Fruit fly (Drosophila melanogaster) whole organism, pupa: ENCODE results near the gene CG13875.

Source experiments
- CG10348 ChIP-seq: fragments of 200-800 bp; sonication (Bioruptor generic); IDR thresholded peaks from 2 replicates; pipeline ENCODE4 v1.3.6; 2022; ENCODE audit warnings: missing biosample characterization, missing genetic modification characterization
- CG12605 ChIP-seq: fragments of 200-800 bp; sonication (Bioruptor generic); IDR thresholded peaks from 2 replicates; pipeline ENCODE4 v1.3.6; 2022; ENCODE audit warnings: missing biosample characterization, missing genetic modification characterization
- CG13204 ChIP-seq: fragments of 200-800 bp; sonication (Bioruptor generic); optimal IDR thresholded peaks from 2 replicates; lab custom pipeline; 2018; ENCODE audit warnings: missing biosample characterization, mild to moderate bottlenecking, missing genetic modification characterization, moderate library complexity
- CG14655 ChIP-seq: fragments of 200-800 bp; sonication (Bioruptor generic); optimal IDR thresholded peaks from 3 replicates; lab custom pipeline; 2017; ENCODE audit warnings: mild to moderate bottlenecking, missing biosample characterization, missing genetic modification reagents, missing genetic modification characterization
- CG15710 ChIP-seq: fragments of 200-800 bp; sonication (Bioruptor generic); optimal IDR thresholded peaks from 2 replicates; lab custom pipeline; 2018; ENCODE audit warnings: missing biosample characterization, mild to moderate bottlenecking, missing genetic modification characterization, moderate library complexity
- CG17806 ChIP-seq: fragments of 200-800 bp; sonication (Bioruptor generic); optimal IDR thresholded peaks from 2 replicates; lab custom pipeline; 2018; ENCODE audit warnings: missing biosample characterization, mild to moderate bottlenecking, missing genetic modification characterization, moderate library complexity
- CG32121 ChIP-seq: fragments of 200-800 bp; sonication (Bioruptor generic); IDR thresholded peaks from 2 replicates; pipeline ENCODE4 v1.3.6; 2022; ENCODE audit warnings: missing biosample characterization, missing genetic modification characterization
- CG34367 ChIP-seq: fragments of 200-800 bp; sonication (Bioruptor generic); optimal IDR thresholded peaks from 2 replicates; lab custom pipeline; 2018; ENCODE audit warnings: missing biosample characterization, mild to moderate bottlenecking, missing genetic modification characterization
- CG4496 ChIP-seq: fragments of 200-800 bp; sonication (Bioruptor generic); IDR thresholded peaks from 3 replicates; pipeline ENCODE4 v1.3.6; 2022; ENCODE audit warnings: missing biosample characterization, missing genetic modification characterization
- CG8159 ChIP-seq: fragments of 200-800 bp; sonication (Bioruptor generic); optimal IDR thresholded peaks from 3 replicates; lab custom pipeline; 2018; ENCODE audit warnings: missing biosample characterization, mild to moderate bottlenecking, missing genetic modification characterization, moderate library complexity
- CG8301 ChIP-seq: fragments of 200-800 bp; sonication (Bioruptor generic); optimal IDR thresholded peaks from 2 replicates; lab custom pipeline; 2018; ENCODE audit warnings: missing biosample characterization, mild to moderate bottlenecking, missing genetic modification characterization
- CG9948 ChIP-seq: fragments of 200-800 bp; sonication (Bioruptor generic); optimal IDR thresholded peaks from 2 replicates; lab custom pipeline; 2018; ENCODE audit warnings: missing biosample characterization, mild to moderate bottlenecking, missing genetic modification characterization, moderate library complexity
- D1 ChIP-seq: fragments of 200-800 bp; sonication (Bioruptor generic); optimal IDR thresholded peaks from 2 replicates; lab custom pipeline; 2018; ENCODE audit warnings: missing biosample characterization, mild to moderate bottlenecking, missing genetic modification characterization, moderate library complexity
- EcR ChIP-seq: fragments of 200-800 bp; sonication (Bioruptor generic); optimal IDR thresholded peaks from 3 replicates; lab custom pipeline; 2019; ENCODE audit warnings: missing biosample characterization, missing genetic modification characterization, mild to moderate bottlenecking, moderate library complexity, missing genetic modification reagents
- Ets98B ChIP-seq: fragments of 200-800 bp; sonication (Bioruptor generic); IDR thresholded peaks from 2 replicates; pipeline ENCODE4 v1.3.6; 2022; ENCODE audit warnings: missing biosample characterization, missing genetic modification characterization
- Pif1A ChIP-seq: fragments of 200-800 bp; sonication (Bioruptor generic); optimal IDR thresholded peaks from 3 replicates; lab custom pipeline; 2016; ENCODE audit warnings: missing biosample characterization, missing genetic modification characterization
- Pif1B ChIP-seq: fragments of 200-800 bp; sonication (Bioruptor generic); optimal IDR thresholded peaks from 3 replicates; lab custom pipeline; 2016; ENCODE audit warnings: missing biosample characterization, missing genetic modification characterization
- Snoo ChIP-seq: fragments of 200-800 bp; sonication (Bioruptor generic); optimal IDR thresholded peaks from 3 replicates; lab custom pipeline; 2017; ENCODE audit warnings: missing biosample characterization, mild to moderate bottlenecking, missing genetic modification characterization, inconsistent platforms
- fd96Ca ChIP-seq: fragments of 200-800 bp; sonication (Bioruptor generic); IDR thresholded peaks from 3 replicates; pipeline ENCODE4 v1.3.6; 2022; ENCODE audit warnings: missing biosample characterization, missing genetic modification characterization
- gl ChIP-seq: fragments of 200-800 bp; sonication (Bioruptor generic); optimal IDR thresholded peaks from 2 replicates; lab custom pipeline; 2018; ENCODE audit warnings: missing biosample characterization, mild to moderate bottlenecking, missing genetic modification characterization
- rn ChIP-seq: fragments of 200-800 bp; sonication (Bioruptor generic); IDR thresholded peaks from 2 replicates; pipeline ENCODE4 v1.3.6; 2022; ENCODE audit warnings: missing biosample characterization, missing genetic modification characterization

The CG13875 gene

dm6 chr3L:157674-158179, 22.0 kb upstream of the CG13875 start:
- TF ChIP-seq CG17806 (tag; lab: Kevin White, UChicago) (no peak), CG9948 (tag; lab: Kevin White, UChicago) (no peak), D1 (tag; lab: Kevin White, UChicago) (no peak), EcR (GFP tag; lab: Kevin White, UChicago) (no peak), Snoo (tag; lab: Kevin White, UChicago) (no peak), Ets98B (GFP tag; lab: Robert Waterston, UW) (no peak), CG14655 (GFP tag; lab: Kevin White, UChicago) (no peak), CG13204 (GFP tag; lab: Kevin White, UChicago) (no peak), CG34367 (no peak), CG15710 (tag; lab: Kevin White, UChicago) (no peak), CG4496 (GFP tag; lab: Robert Waterston, UW) (no peak), gl (tag; lab: Kevin White, UChicago) (no peak), Pif1B (GFP tag; lab: Kevin White, UChicago) (no peak), CG8301 (tag; lab: Kevin White, UChicago) (no peak)

- TF ChIP-seq rn: no peak
Observed at dm6 chr3L:159406-160084, 20.2 kb upstream of the CG13875 start.

DNA sequence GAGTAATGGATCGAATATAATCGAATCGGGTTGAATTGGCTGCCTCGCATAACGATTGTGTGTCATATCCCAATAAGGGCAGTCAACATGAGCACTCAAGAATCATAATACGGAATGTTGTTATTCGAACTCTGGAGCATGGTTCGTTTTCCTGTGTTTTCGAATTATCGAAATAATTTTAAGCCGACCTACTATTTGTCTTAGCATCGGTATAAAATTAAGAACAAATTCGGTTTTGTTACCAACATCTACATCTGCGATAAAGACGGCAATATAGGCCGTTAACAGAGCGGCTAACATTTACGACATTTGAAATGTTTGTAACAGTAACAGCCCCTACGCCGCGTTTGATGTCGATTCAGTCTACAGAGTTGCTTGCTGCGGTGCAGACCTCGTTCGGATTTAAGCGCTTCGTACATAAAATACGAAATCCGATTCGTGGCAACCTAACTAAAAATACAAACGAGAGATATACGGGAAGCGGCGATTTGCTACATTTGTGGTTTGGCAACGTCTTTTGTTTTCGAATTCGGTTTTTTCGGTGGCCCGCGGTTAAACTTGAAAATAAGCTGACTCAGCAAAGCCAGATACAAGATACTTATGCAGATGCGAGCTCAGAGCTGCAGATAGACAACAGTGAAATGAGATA, 19.2 kb upstream of the CG13875 start:
- TF ChIP-seq CG17806 (tag; lab: Kevin White, UChicago) (no peak), D1 (tag; lab: Kevin White, UChicago) (no peak), Pif1A (no peak), Ets98B (GFP tag; lab: Robert Waterston, UW) (peak; percentile 11; the same call in 1 of the 2 replicates), Snoo (tag; lab: Kevin White, UChicago) (peak; percentile 19), rn (no peak), CG9948 (tag; lab: Kevin White, UChicago) (no peak), CG12605 (GFP tag; lab: Robert Waterston, UW) (0 out of 2 replicates have a peak, but pooled peaks have one; percentile 34), EcR (GFP tag; lab: Kevin White, UChicago) (no peak), CG4496 (GFP tag; lab: Robert Waterston, UW) (no peak), CG15710 (tag; lab: Kevin White, UChicago) (no peak), CG14655 (GFP tag; lab: Kevin White, UChicago) (no peak), CG8159 (no peak), CG34367 (no peak), CG8301 (tag; lab: Kevin White, UChicago) (no peak), gl (tag; lab: Kevin White, UChicago) (no peak), fd96Ca (0 out of 3 replicates have a peak, but pooled peaks have one; percentile 7), CG10348 (GFP tag; lab: Robert Waterston, UW) (no peak), CG13204 (GFP tag; lab: Kevin White, UChicago) (no peak), Pif1B (GFP tag; lab: Kevin White, UChicago) (peak; percentile 3), CG32121 (GFP tag; lab: Robert Waterston, UW) (no peak)

DNA sequence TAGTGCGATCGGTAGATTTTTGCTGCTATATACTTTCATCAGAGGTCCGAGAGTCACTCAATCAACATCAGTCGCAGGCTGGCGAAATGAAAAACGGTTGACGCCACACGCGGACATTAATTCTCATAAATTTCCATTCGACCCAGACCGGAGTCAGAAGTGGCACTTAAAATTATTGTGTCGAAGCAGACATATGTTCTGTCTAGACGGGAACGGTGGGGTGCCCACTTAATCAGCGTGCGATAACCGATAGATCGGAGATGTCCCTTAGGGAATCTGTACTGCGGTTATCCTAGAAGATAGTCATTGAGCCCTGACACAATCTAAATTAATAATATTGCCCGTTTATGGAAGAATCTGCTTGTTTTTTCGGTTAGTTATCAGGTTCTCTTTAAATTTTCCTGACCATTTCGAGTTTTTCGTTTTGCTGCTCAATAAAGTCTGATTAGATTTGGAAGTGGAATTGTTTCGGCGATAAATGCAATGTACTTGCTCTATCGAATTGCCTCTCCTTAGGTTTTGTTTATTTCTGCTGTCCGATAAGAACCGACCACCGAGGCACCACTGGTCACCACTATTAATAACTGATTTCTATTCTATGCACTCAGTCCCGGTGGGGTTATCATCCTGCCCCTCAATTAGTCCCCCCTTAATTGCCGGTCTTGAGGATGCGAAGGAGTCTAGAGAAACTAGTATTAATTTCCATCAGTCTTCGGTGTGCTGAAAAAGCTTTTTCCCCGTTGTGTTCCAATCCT, 17.7 kb upstream of the CG13875 start:
- TF ChIP-seq fd96Ca (no peak), D1 (tag; lab: Kevin White, UChicago) (no peak), Snoo (tag; lab: Kevin White, UChicago) (no peak), CG10348 (GFP tag; lab: Robert Waterston, UW) (no peak), Pif1B (GFP tag; lab: Kevin White, UChicago) (no peak), CG8301 (tag; lab: Kevin White, UChicago) (no peak)

- no peak for TF ChIP-seq CG14655 (GFP tag; lab: Kevin White, UChicago)
- TF ChIP-seq CG32121 (GFP tag; lab: Robert Waterston, UW): no peak
- TF ChIP-seq Ets98B (GFP tag; lab: Robert Waterston, UW): peak; percentile 59
- peak; percentile 0 for TF ChIP-seq Snoo (tag; lab: Kevin White, UChicago)
- peak; percentile 27 for TF ChIP-seq CG17806 (tag; lab: Kevin White, UChicago)
- peak; percentile 62 for TF ChIP-seq CG13204 (GFP tag; lab: Kevin White, UChicago)
- no peak for TF ChIP-seq CG10348 (GFP tag; lab: Robert Waterston, UW)
- peak; percentile 49 for TF ChIP-seq CG8301 (tag; lab: Kevin White, UChicago)
- TF ChIP-seq EcR (GFP tag; lab: Kevin White, UChicago): peak; percentile 50
- TF ChIP-seq CG8159: peak; percentile 55
- no peak for TF ChIP-seq CG34367
- TF ChIP-seq CG4496 (GFP tag; lab: Robert Waterston, UW): 0 out of 3 replicates have a peak, but pooled peaks have one; percentile 63
- TF ChIP-seq CG15710 (tag; lab: Kevin White, UChicago): peak; percentile 15
- TF ChIP-seq gl (tag; lab: Kevin White, UChicago): no peak
- TF ChIP-seq D1 (tag; lab: Kevin White, UChicago): no peak
- TF ChIP-seq Pif1A: peak; percentile 68
- TF ChIP-seq CG9948 (tag; lab: Kevin White, UChicago): peak; percentile 48
- TF ChIP-seq Pif1B (GFP tag; lab: Kevin White, UChicago): no peak
- TF ChIP-seq CG12605 (GFP tag; lab: Robert Waterston, UW): peak; percentile 46; the same call in 1 of the 2 replicates
- TF ChIP-seq fd96Ca: peak; percentile 57; the same call in 1 of the 3 replicates
- TF ChIP-seq rn: no peak
Observed at dm6 chr3L:165981-166788, 13.5 kb upstream of the CG13875 start.
